Fruit fly (Drosophila melanogaster) whole organism, embryonic: ENCODE results near the gene CG32816.

Experiments used
- ATbp ChIP-seq: fragments of 200-800 bp; sonication (Bioruptor generic); optimal IDR thresholded peaks from 2 replicates; lab custom pipeline; 2017; ENCODE audit warnings: missing biosample characterization, mild to moderate bottlenecking, missing genetic modification characterization, missing genetic modification reagents
- Atf-2 ChIP-seq: fragments of 200-800 bp; sonication (Bioruptor generic); optimal IDR thresholded peaks from 2 replicates; lab custom pipeline; 2016; ENCODE audit warnings: missing biosample characterization, missing genetic modification characterization
- Atf6 ChIP-seq: fragments of 200-800 bp; sonication (Bioruptor generic); IDR thresholded peaks from 2 replicates; pipeline ENCODE4 v1.3.6; 2022; ENCODE audit warnings: missing biosample characterization, missing genetic modification characterization
- BtbVII ChIP-seq: fragments of 200-800 bp; sonication (Bioruptor generic); optimal IDR thresholded peaks from 3 replicates; lab custom pipeline; 2017; ENCODE audit warnings: missing biosample characterization, mild to moderate bottlenecking, missing genetic modification characterization
- CG10209 ChIP-seq: fragments of 200-800 bp; sonication (Bioruptor generic); optimal IDR thresholded peaks from 3 replicates; lab custom pipeline; 2017; ENCODE audit warnings: missing biosample characterization, mild to moderate bottlenecking, missing genetic modification characterization, missing genetic modification reagents
- CG11247 ChIP-seq: fragments of 200-800 bp; sonication (Bioruptor generic); IDR thresholded peaks from 2 replicates; pipeline ENCODE4 v1.3.6; 2022; ENCODE audit warnings: missing biosample characterization, missing genetic modification characterization
- CG11695 ChIP-seq: fragments of 200-800 bp; sonication (Bioruptor generic); IDR thresholded peaks from 3 replicates; pipeline ENCODE4 v1.3.6; 2022; ENCODE audit warnings: missing biosample characterization, missing genetic modification characterization
- CG12744 ChIP-seq: fragments of 200-800 bp; sonication (Bioruptor generic); optimal IDR thresholded peaks from 2 replicates; lab custom pipeline; 2016; ENCODE audit warnings: missing biosample characterization, missing genetic modification characterization
- CG13894 ChIP-seq: fragments of 200-800 bp; sonication (Bioruptor generic); optimal IDR thresholded peaks from 3 replicates; lab custom pipeline; 2018; ENCODE audit warnings: missing biosample characterization, mild to moderate bottlenecking, missing genetic modification characterization, moderate library complexity
- CG1602 ChIP-seq: fragments of 200-800 bp; sonication (Bioruptor generic); optimal IDR thresholded peaks from 3 replicates; lab custom pipeline; 2016; ENCODE audit warnings: missing biosample characterization, missing genetic modification characterization
- CG16813 ChIP-seq: fragments of 200-800 bp; sonication (Bioruptor generic); IDR thresholded peaks from 3 replicates; pipeline ENCODE4 v1.3.6; 2022; ENCODE audit warnings: missing biosample characterization, missing genetic modification characterization; ENCODE audit not compliant: partially characterized antibody
- CG17568 ChIP-seq: fragments of 200-800 bp; sonication (Bioruptor generic); optimal IDR thresholded peaks from 2 replicates; lab custom pipeline; 2018; ENCODE audit warnings: missing biosample characterization, mild to moderate bottlenecking, missing genetic modification characterization, moderate library complexity
- CG18764 ChIP-seq: fragments of 200-800 bp; sonication (Bioruptor generic); optimal IDR thresholded peaks from 3 replicates; lab custom pipeline; 2016; ENCODE audit warnings: missing biosample characterization, missing genetic modification characterization
- CG30403 ChIP-seq: fragments of 200-800 bp; sonication (Bioruptor generic); optimal IDR thresholded peaks from 3 replicates; lab custom pipeline; 2016; ENCODE audit warnings: missing biosample characterization, missing genetic modification characterization
- CG3065 ChIP-seq: fragments of 200-800 bp; sonication (Bioruptor generic); optimal IDR thresholded peaks from 2 replicates; lab custom pipeline; 2016; ENCODE audit warnings: missing biosample characterization, missing genetic modification characterization
- CG34224 ChIP-seq: fragments of 200-800 bp; sonication (Bioruptor generic); IDR thresholded peaks from 3 replicates; pipeline ENCODE4 v1.3.6; 2022; ENCODE audit warnings: missing biosample characterization, missing genetic modification characterization; ENCODE audit not compliant: partially characterized antibody
- CG42726 ChIP-seq: fragments of 200-800 bp; sonication (Bioruptor generic); IDR thresholded peaks from 2 replicates; pipeline ENCODE4 v1.3.6; 2022; ENCODE audit warnings: missing biosample characterization, missing genetic modification characterization; ENCODE audit not compliant: partially characterized antibody
- CG4820 ChIP-seq: fragments of 200-800 bp; sonication (Bioruptor generic); optimal IDR thresholded peaks from 3 replicates; lab custom pipeline; 2016; ENCODE audit warnings: missing biosample characterization, missing genetic modification characterization
- CG8765 ChIP-seq: fragments of 200-800 bp; sonication (Bioruptor generic); IDR thresholded peaks from 2 replicates; pipeline ENCODE4 v1.3.6; 2022; ENCODE audit warnings: missing biosample characterization, missing genetic modification characterization
- CHES-1-like ChIP-seq: fragments of 200-800 bp; sonication (Bioruptor generic); optimal IDR thresholded peaks from 2 replicates; lab custom pipeline; 2016; ENCODE audit warnings: missing biosample characterization, missing genetic modification characterization
- Camta ChIP-seq: fragments of 200-800 bp; sonication (Bioruptor generic); optimal IDR thresholded peaks from 2 replicates; lab custom pipeline; 2016; ENCODE audit warnings: missing biosample characterization, missing genetic modification characterization
- Dad ChIP-seq: fragments of 200-800 bp; sonication (Bioruptor generic); optimal IDR thresholded peaks from 3 replicates; lab custom pipeline; 2016; ENCODE audit warnings: missing biosample characterization, missing genetic modification characterization
- Dfd ChIP-seq, 2 experiments: fragments of >200 bp; optimal IDR thresholded peaks; 2 replicates each; lab custom pipeline; 2017; ENCODE audit warnings: missing biosample characterization in 2 of 2, missing genetic modification characterization in 2 of 2
- Dip3 ChIP-seq: fragments of 200-800 bp; sonication (Bioruptor generic); optimal IDR thresholded peaks from 3 replicates; lab custom pipeline; 2016; ENCODE audit warnings: missing biosample characterization, missing genetic modification characterization
- Gug ChIP-seq: fragments of 200-800 bp; sonication (Bioruptor generic); IDR thresholded peaks from 4 replicates; pipeline ENCODE4 v1.3.6; 2022; ENCODE audit warnings: missing biosample characterization, missing genetic modification characterization
- Hand ChIP-seq: fragments of 200-800 bp; sonication (Bioruptor generic); optimal IDR thresholded peaks from 2 replicates; lab custom pipeline; 2017; ENCODE audit warnings: mild to moderate bottlenecking, missing biosample characterization, missing genetic modification reagents, missing genetic modification characterization
- Hr3 ChIP-seq: fragments of 200-800 bp; sonication (Bioruptor generic); optimal IDR thresholded peaks from 3 replicates; lab custom pipeline; 2016; ENCODE audit warnings: missing biosample characterization, missing genetic modification characterization
- Med ChIP-seq: fragments of 200-800 bp; sonication (Bioruptor generic); peaks from one replicate; lab custom pipeline; 2016; ENCODE audit warnings: missing biosample characterization, missing genetic modification characterization, mild to moderate bottlenecking, inconsistent platforms, moderate library complexity
- Meics ChIP-seq: fragments of 200-800 bp; sonication (Bioruptor generic); optimal IDR thresholded peaks from 2 replicates; lab custom pipeline; 2017; ENCODE audit warnings: missing biosample characterization, mild to moderate bottlenecking, missing genetic modification characterization
- Mes4 ChIP-seq: fragments of 200-800 bp; sonication (Bioruptor generic); optimal IDR thresholded peaks from 2 replicates; lab custom pipeline; 2016; ENCODE audit warnings: missing biosample characterization, missing genetic modification characterization
- NfI ChIP-seq: fragments of 200-800 bp; sonication (Bioruptor generic); optimal IDR thresholded peaks from 3 replicates; lab custom pipeline; 2018; ENCODE audit warnings: missing biosample characterization, mild to moderate bottlenecking, missing genetic modification characterization, moderate library complexity
- Usf ChIP-seq: fragments of 200-800 bp; sonication (Bioruptor generic); optimal IDR thresholded peaks from 2 replicates; lab custom pipeline; 2017; ENCODE audit warnings: missing genotype, missing biosample characterization, missing genetic modification characterization
- amos ChIP-seq: fragments of 200-800 bp; sonication (Bioruptor generic); IDR thresholded peaks from 2 replicates; pipeline ENCODE4 v1.3.6; 2022; ENCODE audit warnings: missing biosample characterization, missing genetic modification characterization; ENCODE audit not compliant: partially characterized antibody
- ara ChIP-seq: fragments of 200-800 bp; sonication (Bioruptor generic); IDR thresholded peaks from 2 replicates; pipeline ENCODE4 v1.3.6; 2022; ENCODE audit warnings: missing biosample characterization, missing genetic modification characterization
- bcd ChIP-seq: fragments of 200-800 bp; sonication (Bioruptor generic); optimal IDR thresholded peaks from 2 replicates; lab custom pipeline; 2017; ENCODE audit warnings: missing biosample characterization, mild to moderate bottlenecking, missing genetic modification characterization
- croc ChIP-seq: fragments of 200-800 bp; sonication (Bioruptor generic); conservative IDR thresholded peaks from 3 replicates; pipeline ENCODE4 v1.3.6; 2022; ENCODE audit warnings: missing biosample characterization, missing genetic modification characterization
- crp ChIP-seq, 2 experiments: fragments of 200-800 bp; sonication (Bioruptor generic); optimal IDR thresholded peaks; 2 replicates in 1 of 2; 3 replicates in 1 of 2; lab custom pipeline; 2017; ENCODE audit warnings: missing biosample characterization in 2 of 2, missing genetic modification characterization in 2 of 2, mild to moderate bottlenecking in 1 of 2, moderate library complexity in 1 of 2
- dmrt11E ChIP-seq: fragments of 200-800 bp; sonication (Bioruptor generic); optimal IDR thresholded peaks from 3 replicates; lab custom pipeline; 2018; ENCODE audit warnings: missing biosample characterization, mild to moderate bottlenecking, missing genetic modification characterization, moderate library complexity
- emc ChIP-seq: fragments of 200-800 bp; sonication (Bioruptor generic); optimal IDR thresholded peaks from 2 replicates; lab custom pipeline; 2016; ENCODE audit warnings: missing biosample characterization, missing genetic modification characterization
- ewg ChIP-seq: fragments of 200-800 bp; sonication (Bioruptor generic); optimal IDR thresholded peaks from 3 replicates; lab custom pipeline; 2017; ENCODE audit warnings: mild to moderate bottlenecking, missing biosample characterization, missing genetic modification reagents, missing genetic modification characterization
- fd3F ChIP-seq: fragments of 200-800 bp; sonication (Bioruptor generic); optimal IDR thresholded peaks from 2 replicates; lab custom pipeline; 2018; ENCODE audit warnings: missing biosample characterization, mild to moderate bottlenecking, missing genetic modification characterization, moderate library complexity
- fd96Cb ChIP-seq: fragments of 200-800 bp; sonication (Bioruptor generic); optimal IDR thresholded peaks from 2 replicates; lab custom pipeline; 2018; ENCODE audit warnings: missing biosample characterization, mild to moderate bottlenecking, missing genetic modification characterization, moderate library complexity
- gcm2 ChIP-seq: fragments of 200-800 bp; sonication (Bioruptor generic); optimal IDR thresholded peaks from 2 replicates; lab custom pipeline; 2016; ENCODE audit warnings: missing biosample characterization, missing genetic modification characterization
- ind ChIP-seq: fragments of 200-800 bp; sonication (Bioruptor generic); optimal IDR thresholded peaks from 3 replicates; lab custom pipeline; 2016; ENCODE audit warnings: missing biosample characterization, missing genetic modification characterization
- lab ChIP-seq: fragments of 200-800 bp; sonication (Bioruptor generic); optimal IDR thresholded peaks from 3 replicates; lab custom pipeline; 2017; ENCODE audit warnings: missing biosample characterization, missing genetic modification characterization, mild to moderate bottlenecking, moderate library complexity, missing genetic modification reagents
- luna ChIP-seq: fragments of 200-800 bp; sonication (Bioruptor generic); optimal IDR thresholded peaks from 2 replicates; lab custom pipeline; 2016; ENCODE audit warnings: missing biosample characterization, missing genetic modification characterization
- mam ChIP-seq: fragments of 200-800 bp; sonication (Bioruptor generic); optimal IDR thresholded peaks from 3 replicates; lab custom pipeline; 2016; ENCODE audit warnings: missing biosample characterization, missing genetic modification characterization
- pros ChIP-seq: fragments of 200-800 bp; sonication (Bioruptor generic); optimal IDR thresholded peaks from 3 replicates; lab custom pipeline; 2019; ENCODE audit warnings: missing biosample characterization, mild to moderate bottlenecking, missing genetic modification characterization, moderate library complexity
- run ChIP-seq: fragments of 200-800 bp; sonication (Bioruptor generic); optimal IDR thresholded peaks from 3 replicates; lab custom pipeline; 2018; ENCODE audit warnings: missing biosample characterization, mild to moderate bottlenecking, missing genetic modification characterization
- zf30C ChIP-seq: fragments of 200-800 bp; sonication (Bioruptor generic); optimal IDR thresholded peaks from 3 replicates; lab custom pipeline; 2018; ENCODE audit warnings: missing biosample characterization, mild to moderate bottlenecking, missing genetic modification characterization

CG32816 gene

DNA sequence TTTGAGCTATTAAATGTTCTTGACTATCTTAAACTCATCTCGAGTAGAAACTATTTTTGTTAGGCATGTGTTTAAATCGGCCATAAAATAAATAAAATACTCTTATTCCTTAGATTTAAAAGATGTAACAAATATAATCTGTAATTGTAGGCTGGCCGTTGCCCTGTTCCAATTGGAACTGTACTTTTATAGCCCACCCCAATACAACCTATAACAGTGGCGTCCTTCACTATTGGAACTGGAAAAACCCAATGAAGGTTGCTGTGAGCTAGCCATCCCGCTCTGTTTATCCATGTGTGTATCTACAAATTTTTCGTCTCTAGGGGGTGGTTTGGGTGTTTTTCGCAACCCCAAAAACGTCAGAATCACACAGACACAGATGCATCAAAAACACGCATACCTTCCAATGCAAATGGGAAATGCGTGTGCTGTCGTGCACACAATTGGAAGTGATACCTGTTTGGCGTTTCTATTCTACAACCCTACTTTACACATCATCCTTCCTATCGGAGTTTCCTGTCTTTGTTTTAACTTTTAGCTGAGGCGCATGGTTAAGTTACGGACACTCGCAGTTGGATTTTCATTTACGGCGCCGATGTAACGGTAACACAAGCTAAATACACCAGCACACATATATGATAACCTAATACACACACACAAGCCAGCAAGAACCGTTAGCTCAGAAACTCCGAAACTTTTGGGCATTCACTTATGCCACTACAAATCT, 192.0 kb downstream of the CG32816 start (continued):
- TF ChIP-seq Meics (GFP tag; lab: Kevin White, UChicago) (no peak), pros (GFP tag; lab: Kevin White, UChicago) (peak; percentile 54), CG8765 (no peak), amos (GFP tag; lab: Robert Waterston, UW) (no peak), Atf6 (GFP tag; lab: Robert Waterston, UW) (no peak), CG11247 (GFP tag; lab: Robert Waterston, UW) (no peak), fd3F (no peak), Hr3 (no peak), Dip3 (GFP tag; lab: Kevin White, UChicago) (peak; percentile 2), NfI (GFP tag; lab: Kevin White, UChicago) (no peak), run (no peak), Dfd (GFP tag; optimal IDR thresholded peaks at IDR 0.05; lab: Kevin White, UChicago) (no peak), Med (GFP tag; lab: Kevin White, UChicago) (peak; percentile 77), fd96Cb (tag; lab: Kevin White, UChicago) (no peak), CG1602 (GFP tag; lab: Kevin White, UChicago) (no peak), gcm2 (GFP tag; lab: Kevin White, UChicago) (no peak), CG12744 (GFP tag; lab: Kevin White, UChicago) (no peak), CG34224 (GFP tag; lab: Robert Waterston, UW) (no peak), zf30C (no peak), lab (no peak), CHES-1-like (GFP tag; lab: Kevin White, UChicago) (no peak), ind (peak; percentile 2), luna (GFP tag; lab: Kevin White, UChicago) (no peak), Usf (GFP tag; lab: Kevin White, UChicago) (no peak), CG13894 (tag; lab: Kevin White, UChicago) (peak; percentile 30), CG18764 (GFP tag; lab: Kevin White, UChicago) (no peak), croc (no peak), emc (no peak), Hand (GFP tag; lab: Kevin White, UChicago) (no peak), CG11695 (GFP tag; lab: Robert Waterston, UW) (no peak), CG4820 (GFP tag; lab: Kevin White, UChicago) (no peak), CG42726 (GFP tag; lab: Robert Waterston, UW) (no peak), bcd (GFP tag; lab: Kevin White, UChicago) (no peak), BtbVII (no peak), ara (no peak), crp (GFP tag; optimal IDR thresholded peaks at IDR 0.05; lab: Kevin White, UChicago) (no peak), CG17568 (GFP tag; lab: Kevin White, UChicago) (no peak), CG30403 (GFP tag; lab: Kevin White, UChicago) (peak; percentile 17), mam (GFP tag; lab: Kevin White, UChicago) (no peak), Gug (GFP tag; lab: Robert Waterston, UW) (no peak), ewg (GFP tag; lab: Kevin White, UChicago) (peak; percentile 27), ATbp (peak; percentile 7), Atf-2 (no peak), Mes4 (GFP tag; lab: Kevin White, UChicago) (no peak), CG16813 (no peak), CG3065 (no peak), Camta (GFP tag; lab: Kevin White, UChicago) (no peak), Dad (GFP tag; lab: Kevin White, UChicago) (no peak), dmrt11E (tag; lab: Kevin White, UChicago) (no peak), CG10209 (GFP tag; lab: Kevin White, UChicago) (peak; percentile 8)
